Fruit fly (Drosophila melanogaster) whole organism, embryonic: ENCODE results near the gene Fbw5.

Experiments used
- BEAF-32 ChIP-seq: fragments of 200-800 bp; sonication (Bioruptor generic); optimal IDR thresholded peaks from 3 replicates; lab custom pipeline; 2017; ENCODE audit warnings: missing biosample characterization, missing genetic modification characterization, mild to moderate bottlenecking, moderate library complexity, missing genetic modification reagents
- Bteb2 ChIP-seq: fragments of 200-800 bp; sonication (Bioruptor generic); optimal IDR thresholded peaks from 2 replicates; lab custom pipeline; 2016; ENCODE audit warnings: missing biosample characterization, missing genetic modification characterization
- CG13424 ChIP-seq: fragments of 200-800 bp; sonication (Bioruptor generic); optimal IDR thresholded peaks from 2 replicates; lab custom pipeline; 2019; ENCODE audit warnings: missing biosample characterization, mild to moderate bottlenecking, missing genetic modification characterization, moderate library complexity
- CG15479 ChIP-seq: fragments of 200-800 bp; sonication (Bioruptor generic); optimal IDR thresholded peaks from 3 replicates; lab custom pipeline; 2019; ENCODE audit warnings: missing biosample characterization, mild to moderate bottlenecking, missing genetic modification characterization, moderate library complexity
- CG16813 ChIP-seq: fragments of 200-800 bp; sonication (Bioruptor generic); IDR thresholded peaks from 3 replicates; pipeline ENCODE4 v1.3.6; 2022; ENCODE audit warnings: missing biosample characterization, missing genetic modification characterization; ENCODE audit not compliant: partially characterized antibody
- CG17359 ChIP-seq: fragments of 200-800 bp; sonication (Bioruptor generic); optimal IDR thresholded peaks from 3 replicates; lab custom pipeline; 2018; ENCODE audit warnings: missing biosample characterization, mild to moderate bottlenecking, missing genetic modification characterization, moderate library complexity
- CG17829 ChIP-seq: fragments of 200-800 bp; optimal IDR thresholded peaks from 2 replicates; lab custom pipeline; 2019; ENCODE audit warnings: missing biosample characterization, mild to moderate bottlenecking, missing genetic modification characterization, moderate library complexity
- CG18011 ChIP-seq: fragments of 200-800 bp; sonication (Bioruptor generic); optimal IDR thresholded peaks from 2 replicates; lab custom pipeline; 2017; ENCODE audit warnings: missing biosample characterization, missing genetic modification characterization, mild to moderate bottlenecking, moderate library complexity, missing genotype
- CG18619 ChIP-seq: fragments of 200-800 bp; sonication (Bioruptor generic); optimal IDR thresholded peaks from 3 replicates; lab custom pipeline; 2017; ENCODE audit warnings: missing biosample characterization, mild to moderate bottlenecking, missing genetic modification characterization
- CG2199 ChIP-seq: fragments of 200-800 bp; sonication (Bioruptor generic); IDR thresholded peaks from 3 replicates; pipeline ENCODE4 v1.3.6; 2022; ENCODE audit warnings: missing biosample characterization, missing genetic modification characterization
- CG34224 ChIP-seq: fragments of 200-800 bp; sonication (Bioruptor generic); IDR thresholded peaks from 3 replicates; pipeline ENCODE4 v1.3.6; 2022; ENCODE audit warnings: missing biosample characterization, missing genetic modification characterization; ENCODE audit not compliant: partially characterized antibody
- CG4617 ChIP-seq: fragments of 200-800 bp; sonication (Bioruptor generic); optimal IDR thresholded peaks from 3 replicates; lab custom pipeline; 2016; ENCODE audit warnings: missing biosample characterization, missing genetic modification characterization, borderline replicate concordance
- CG6765 ChIP-seq: fragments of 200-800 bp; sonication (Bioruptor generic); optimal IDR thresholded peaks from 3 replicates; lab custom pipeline; 2017; ENCODE audit warnings: missing biosample characterization, mild to moderate bottlenecking, missing genetic modification characterization
- CG7556 ChIP-seq: fragments of 200-800 bp; sonication (Bioruptor generic); optimal IDR thresholded peaks from 2 replicates; lab custom pipeline; 2017; ENCODE audit warnings: missing biosample characterization, mild to moderate bottlenecking, missing genetic modification characterization
- CG9215 ChIP-seq: fragments of 200-800 bp; sonication (Bioruptor generic); IDR thresholded peaks from 2 replicates; pipeline ENCODE4 v1.3.6; 2022; ENCODE audit warnings: missing biosample characterization, missing genetic modification characterization
- CG9437 ChIP-seq: fragments of 200-800 bp; sonication (Bioruptor generic); optimal IDR thresholded peaks from 2 replicates; lab custom pipeline; 2018; ENCODE audit warnings: missing biosample characterization, mild to moderate bottlenecking, missing genetic modification characterization
- Chrac-16 ChIP-seq: fragments of 200-800 bp; sonication (Bioruptor generic); optimal IDR thresholded peaks from 3 replicates; lab custom pipeline; 2016; ENCODE audit warnings: missing biosample characterization, missing genetic modification characterization
- CrebB ChIP-seq: fragments of 200-800 bp; sonication (Bioruptor generic); optimal IDR thresholded peaks from 3 replicates; lab custom pipeline; 2018; ENCODE audit warnings: missing biosample characterization, mild to moderate bottlenecking, missing genetic modification characterization
- D19A ChIP-seq: fragments of 200-800 bp; optimal IDR thresholded peaks from 3 replicates; lab custom pipeline; 2019; ENCODE audit warnings: missing biosample characterization, mild to moderate bottlenecking, missing genetic modification characterization, moderate library complexity
- E2f2 ChIP-seq: fragments of 200-800 bp; sonication (Bioruptor generic); IDR thresholded peaks from 2 replicates; pipeline ENCODE4 v1.3.6; 2022; ENCODE audit warnings: missing biosample characterization, missing genetic modification characterization
- Fer1 ChIP-seq: fragments of 200-800 bp; sonication (Bioruptor generic); optimal IDR thresholded peaks from 2 replicates; lab custom pipeline; 2017; ENCODE audit warnings: missing biosample characterization, mild to moderate bottlenecking, missing genetic modification characterization
- Hand ChIP-seq: fragments of 200-800 bp; sonication (Bioruptor generic); optimal IDR thresholded peaks from 2 replicates; lab custom pipeline; 2017; ENCODE audit warnings: mild to moderate bottlenecking, missing biosample characterization, missing genetic modification reagents, missing genetic modification characterization
- Myb ChIP-seq: fragments of 200-800 bp; sonication (Bioruptor generic); optimal IDR thresholded peaks from 2 replicates; lab custom pipeline; 2016; ENCODE audit warnings: missing biosample characterization, missing genetic modification characterization
- NC2β ChIP-seq: fragments of 200-800 bp; sonication (Bioruptor generic); optimal IDR thresholded peaks from 2 replicates; lab custom pipeline; 2016; ENCODE audit warnings: missing biosample characterization, missing genetic modification characterization
- Rx ChIP-seq: fragments of 200-800 bp; sonication (Bioruptor generic); IDR thresholded peaks from 2 replicates; pipeline ENCODE4 v1.3.6; 2022; ENCODE audit warnings: missing biosample characterization, missing genetic modification characterization
- Sox102F ChIP-seq: fragments of 200-800 bp; sonication (Bioruptor generic); optimal IDR thresholded peaks from 2 replicates; lab custom pipeline; 2018; ENCODE audit warnings: missing biosample characterization, mild to moderate bottlenecking, missing genetic modification characterization, moderate library complexity
- Xbp1 ChIP-seq: fragments of 200-800 bp; sonication (Bioruptor generic); optimal IDR thresholded peaks from 3 replicates; lab custom pipeline; 2016; ENCODE audit warnings: missing biosample characterization, mild to moderate bottlenecking, missing genetic modification characterization
- ap ChIP-seq: fragments of 200-800 bp; sonication (Bioruptor generic); IDR thresholded peaks from 2 replicates; pipeline ENCODE4 v1.3.6; 2022; ENCODE audit warnings: missing biosample characterization, missing genetic modification characterization
- az2 ChIP-seq: fragments of 200-800 bp; sonication (Bioruptor generic); optimal IDR thresholded peaks from 3 replicates; lab custom pipeline; 2016; ENCODE audit warnings: missing biosample characterization, missing genetic modification characterization
- bab2 ChIP-seq: fragments of 200-800 bp; sonication (Bioruptor generic); optimal IDR thresholded peaks from 2 replicates; lab custom pipeline; 2016; ENCODE audit warnings: missing biosample characterization, missing genetic modification characterization
- bcd ChIP-seq: fragments of 200-800 bp; sonication (Bioruptor generic); optimal IDR thresholded peaks from 2 replicates; lab custom pipeline; 2017; ENCODE audit warnings: missing biosample characterization, mild to moderate bottlenecking, missing genetic modification characterization
- caup ChIP-seq: fragments of 200-800 bp; sonication (Bioruptor generic); optimal IDR thresholded peaks from 3 replicates; lab custom pipeline; 2017; ENCODE audit warnings: missing biosample characterization, mild to moderate bottlenecking, missing genetic modification characterization, moderate library complexity; ENCODE audit not compliant: severe bottlenecking
- dm ChIP-seq: fragments of 200-800 bp; sonication (Bioruptor generic); optimal IDR thresholded peaks from 3 replicates; lab custom pipeline; 2016; ENCODE audit warnings: missing biosample characterization, missing genetic modification characterization
- emc ChIP-seq: fragments of 200-800 bp; sonication (Bioruptor generic); optimal IDR thresholded peaks from 2 replicates; lab custom pipeline; 2016; ENCODE audit warnings: missing biosample characterization, missing genetic modification characterization
- ftz-f1 ChIP-seq: fragments of 200-800 bp; sonication (Bioruptor generic); optimal IDR thresholded peaks from 2 replicates; lab custom pipeline; 2016; ENCODE audit warnings: missing biosample characterization, missing genetic modification characterization
- gce ChIP-seq: fragments of 200-800 bp; sonication (Bioruptor generic); IDR thresholded peaks from 3 replicates; pipeline ENCODE4 v1.3.6; 2022; ENCODE audit warnings: missing biosample characterization, missing genetic modification characterization
- gsb-n ChIP-seq: fragments of 200-800 bp; sonication (Bioruptor generic); optimal IDR thresholded peaks from 3 replicates; lab custom pipeline; 2018; ENCODE audit warnings: missing biosample characterization, mild to moderate bottlenecking, missing genetic modification characterization
- mld ChIP-seq: fragments of 200-800 bp; sonication (Bioruptor generic); IDR thresholded peaks from 3 replicates; pipeline ENCODE4 v1.3.6; 2022; ENCODE audit warnings: missing biosample characterization, missing genetic modification characterization; ENCODE audit not compliant: partially characterized antibody
- nau ChIP-seq: fragments of 200-800 bp; sonication (Bioruptor generic); optimal IDR thresholded peaks from 3 replicates; lab custom pipeline; 2017; ENCODE audit warnings: missing biosample characterization, mild to moderate bottlenecking, missing genetic modification characterization, missing genetic modification reagents
- onecut ChIP-seq: fragments of 200-800 bp; sonication (Bioruptor generic); IDR thresholded peaks from 2 replicates; pipeline ENCODE4 v1.3.6; 2022; ENCODE audit warnings: missing biosample characterization, missing genetic modification characterization
- org-1 ChIP-seq: fragments of 200-800 bp; sonication (Bioruptor generic); optimal IDR thresholded peaks from 2 replicates; lab custom pipeline; 2017; ENCODE audit warnings: missing biosample characterization, missing genetic modification characterization
- shn ChIP-seq: fragments of 200-800 bp; sonication (Bioruptor generic); optimal IDR thresholded peaks from 3 replicates; lab custom pipeline; 2016; ENCODE audit warnings: missing biosample characterization, missing genetic modification characterization
- sqz ChIP-seq: fragments of 200-800 bp; sonication (Bioruptor generic); optimal IDR thresholded peaks from 3 replicates; lab custom pipeline; 2018; ENCODE audit warnings: missing biosample characterization, mild to moderate bottlenecking, missing genetic modification characterization
- stwl ChIP-seq: fragments of 200-800 bp; sonication (Bioruptor generic); optimal IDR thresholded peaks from 3 replicates; lab custom pipeline; 2018; ENCODE audit warnings: missing biosample characterization, mild to moderate bottlenecking, missing genetic modification characterization, moderate library complexity
- tll ChIP-seq, 2 experiments: fragments of 200-800 bp in 1 of 2; fragments of >200 bp in 1 of 2; sonication (Bioruptor generic) in 1 of 2; optimal IDR thresholded peaks; 2 replicates each; lab custom pipeline; 2017 to 2019; ENCODE audit warnings: missing biosample characterization in 2 of 2, missing genetic modification characterization in 2 of 2, mild to moderate bottlenecking in 1 of 2, moderate library complexity in 1 of 2
- tup ChIP-seq: fragments of 200-800 bp; sonication (Bioruptor generic); optimal IDR thresholded peaks from 2 replicates; lab custom pipeline; 2016; ENCODE audit warnings: missing biosample characterization, mild to moderate bottlenecking, missing genetic modification characterization, moderate library complexity
- tx ChIP-seq: fragments of 200-800 bp; sonication (Bioruptor generic); optimal IDR thresholded peaks from 2 replicates; lab custom pipeline; 2016; ENCODE audit warnings: missing biosample characterization, missing genetic modification characterization
- zfh1 ChIP-seq: fragments of 200-800 bp; sonication (Bioruptor generic); IDR thresholded peaks from 3 replicates; pipeline ENCODE4 v1.3.6; 2022; ENCODE audit warnings: missing biosample characterization, missing genetic modification characterization

Fbw5 gene

dm6 chr2L:6045972-6046718 is 19.6 kb downstream of the Fbw5 start, which contains the start of gene Pfas (continued):
- TF ChIP-seq emc: peak; percentile 2
- TF ChIP-seq Xbp1: peak; percentile 52
- peak; percentile 42 for TF ChIP-seq az2 (GFP tag; lab: Kevin White, UChicago)
- peak; percentile 18 for TF ChIP-seq tup (GFP tag; lab: Kevin White, UChicago)
- peak; percentile 82 for TF ChIP-seq E2f2 (GFP tag; lab: Robert Waterston, UW)
- TF ChIP-seq org-1: peak; percentile 25
- peak; percentile 39 for TF ChIP-seq CG13424 (tag; lab: Kevin White, UChicago)
- peak; percentile 42 for TF ChIP-seq CG7556
- TF ChIP-seq gce (GFP tag; lab: Robert Waterston, UW): 0 out of 3 replicates have a peak, but pooled peaks have one; percentile 30
- peak; percentile 72 for TF ChIP-seq Fer1 (GFP tag; lab: Kevin White, UChicago)
- TF ChIP-seq ap (GFP tag; lab: Robert Waterston, UW): no peak
- no peak for TF ChIP-seq D19A
- TF ChIP-seq bcd (GFP tag; lab: Kevin White, UChicago): peak; percentile 40
- TF ChIP-seq Rx (GFP tag; lab: Robert Waterston, UW): no peak
- TF ChIP-seq Bteb2 (GFP tag; lab: Kevin White, UChicago): peak; percentile 28
- TF ChIP-seq NC2β: peak; percentile 12
- peak; percentile 26; the same call in 1 of the 3 replicates for TF ChIP-seq zfh1
- TF ChIP-seq CrebB (tag; lab: Kevin White, UChicago): peak; percentile 66
- TF ChIP-seq CG18619 (GFP tag; lab: Kevin White, UChicago): peak; percentile 38
- TF ChIP-seq CG17359 (tag; lab: Kevin White, UChicago): peak; percentile 22
- TF ChIP-seq onecut (GFP tag; lab: Robert Waterston, UW): peak; percentile 43; the same call in 1 of the 2 replicates
- no peak for TF ChIP-seq CG2199
- TF ChIP-seq CG18011 (GFP tag; lab: Kevin White, UChicago): peak; percentile 56
- peak; percentile 65 for TF ChIP-seq ftz-f1 (GFP tag; lab: Kevin White, UChicago)
- TF ChIP-seq gsb-n (tag; lab: Kevin White, UChicago): no peak
- TF ChIP-seq CG17829 (tag; lab: Kevin White, UChicago): peak; percentile 19
- no peak for TF ChIP-seq stwl
- TF ChIP-seq CG9215: peak; percentile 23; the same call in 1 of the 2 replicates
- TF ChIP-seq bab2: peak; percentile 5
- TF ChIP-seq BEAF-32 (GFP tag; lab: Kevin White, UChicago): no peak
- TF ChIP-seq shn (GFP tag; lab: Kevin White, UChicago): peak; percentile 44
- TF ChIP-seq CG9437 (GFP tag; lab: Kevin White, UChicago): peak; percentile 8
- no peak for TF ChIP-seq sqz (GFP tag; lab: Kevin White, UChicago)
- TF ChIP-seq Hand (GFP tag; lab: Kevin White, UChicago): peak; percentile 23
- TF ChIP-seq CG16813: no peak
- no peak for TF ChIP-seq CG4617 (GFP tag; lab: Kevin White, UChicago)
- TF ChIP-seq tx (GFP tag; lab: Kevin White, UChicago): peak; percentile 47
- TF ChIP-seq CG15479 (GFP tag; lab: Kevin White, UChicago): no peak
- peak; percentile 95 for TF ChIP-seq Myb (GFP tag; lab: Kevin White, UChicago)
- TF ChIP-seq tll (GFP tag; optimal IDR thresholded peaks at IDR 0.05; lab: Kevin White, UChicago): no peak
- TF ChIP-seq Sox102F (GFP tag; lab: Kevin White, UChicago): no peak
- no peak for TF ChIP-seq mld (GFP tag; lab: Robert Waterston, UW)
- no peak for TF ChIP-seq CG34224 (GFP tag; lab: Robert Waterston, UW)
- peak; percentile 46 for TF ChIP-seq CG6765 (GFP tag; lab: Kevin White, UChicago)
- TF ChIP-seq Chrac-16 (GFP tag; lab: Kevin White, UChicago): peak; percentile 28
- TF ChIP-seq dm (GFP tag; lab: Kevin White, UChicago): peak; percentile 39
- TF ChIP-seq nau: no peak
- TF ChIP-seq caup (GFP tag; lab: Kevin White, UChicago): peak; percentile 79
